Fruit fly (Drosophila melanogaster): ENCODE measurements around the gene CG18063.
A peak's percentile ranks its signal among the peaks of the same experiment; 100 is the strongest.

Gene CG18063

dm6 chr2L:15912008-15912900 lies 45.4 kb upstream of the CG18063 start:
- TF ChIP-seq ovo (GFP tag; optimal IDR thresholded peaks at IDR 0.05) (no peak), CG33017 (tag; optimal IDR thresholded peaks at IDR 0.05) (peak; percentile 93), bab1 (GFP tag; optimal IDR thresholded peaks at IDR 0.05) (peak; percentile 93), CG12768 (GFP tag; optimal IDR thresholded peaks at IDR 0.05) (peak; percentile 90), CG11617 (GFP tag; optimal IDR thresholded peaks at IDR 0.05) (peak; percentile 92), CG1620 (GFP tag; optimal IDR thresholded peaks at IDR 0.05) (peak; percentile 32), toe (GFP tag; optimal IDR thresholded peaks at IDR 0.05) (peak; percentile 65), cnc (optimal IDR thresholded peaks at IDR 0.05) (no peak), tj (GFP tag; optimal IDR thresholded peaks at IDR 0.05) (peak; percentile 91), kay (GFP tag; ENCODE audit: borderline replicate concordance) (peak; percentile 98), CG14711 (tag; optimal IDR thresholded peaks at IDR 0.05) (peak; percentile 88), Hr96 (GFP tag; optimal IDR thresholded peaks at IDR 0.05) (peak; percentile 38), Clk (GFP tag; optimal IDR thresholded peaks at IDR 0.05) (peak; percentile 69), cic (GFP tag; optimal IDR thresholded peaks at IDR 0.05) (peak; percentile 38), CG7101 (tag; optimal IDR thresholded peaks at IDR 0.05) (peak; percentile 93), pad (GFP tag; optimal IDR thresholded peaks at IDR 0.05) (peak; percentile 77), CG5204 (GFP tag; optimal IDR thresholded peaks at IDR 0.05) (peak; percentile 76), CG7045 (GFP tag; optimal IDR thresholded peaks at IDR 0.05) (peak; percentile 91), Crg-1 (GFP tag; optimal IDR thresholded peaks at IDR 0.05) (peak; percentile 84), Mnt (GFP tag; optimal IDR thresholded peaks at IDR 0.05) (peak; percentile 33)

dm6 chr2L:15912901-15913673 lies 44.6 kb upstream of the CG18063 start:
- TF ChIP-seq cnc (optimal IDR thresholded peaks at IDR 0.05) (no peak), pad (GFP tag; optimal IDR thresholded peaks at IDR 0.05) (peak; percentile 71), toe (GFP tag; optimal IDR thresholded peaks at IDR 0.05) (peak; percentile 39), CG33017 (tag; optimal IDR thresholded peaks at IDR 0.05) (peak; percentile 51), cic (GFP tag; optimal IDR thresholded peaks at IDR 0.05) (peak; percentile 90), bab1 (GFP tag; optimal IDR thresholded peaks at IDR 0.05) (no peak), kay (GFP tag; ENCODE audit: borderline replicate concordance) (peak; percentile 77), Crg-1 (GFP tag; optimal IDR thresholded peaks at IDR 0.05) (no peak), CG7101 (tag; optimal IDR thresholded peaks at IDR 0.05) (peak; percentile 49), Mnt (GFP tag; optimal IDR thresholded peaks at IDR 0.05) (peak; percentile 93), Hr96 (GFP tag; optimal IDR thresholded peaks at IDR 0.05) (no peak), ovo (GFP tag; optimal IDR thresholded peaks at IDR 0.05) (peak; percentile 99), CG1620 (GFP tag; optimal IDR thresholded peaks at IDR 0.05) (no peak), Clk (GFP tag; optimal IDR thresholded peaks at IDR 0.05) (no peak), tj (GFP tag; optimal IDR thresholded peaks at IDR 0.05) (no peak), CG14711 (tag; optimal IDR thresholded peaks at IDR 0.05) (peak; percentile 57), CG11617 (GFP tag; optimal IDR thresholded peaks at IDR 0.05) (peak; percentile 63), CG5204 (GFP tag; optimal IDR thresholded peaks at IDR 0.05) (no peak), CG7045 (GFP tag; optimal IDR thresholded peaks at IDR 0.05) (peak; percentile 43), CG12768 (GFP tag; optimal IDR thresholded peaks at IDR 0.05) (no peak)

DNA sequence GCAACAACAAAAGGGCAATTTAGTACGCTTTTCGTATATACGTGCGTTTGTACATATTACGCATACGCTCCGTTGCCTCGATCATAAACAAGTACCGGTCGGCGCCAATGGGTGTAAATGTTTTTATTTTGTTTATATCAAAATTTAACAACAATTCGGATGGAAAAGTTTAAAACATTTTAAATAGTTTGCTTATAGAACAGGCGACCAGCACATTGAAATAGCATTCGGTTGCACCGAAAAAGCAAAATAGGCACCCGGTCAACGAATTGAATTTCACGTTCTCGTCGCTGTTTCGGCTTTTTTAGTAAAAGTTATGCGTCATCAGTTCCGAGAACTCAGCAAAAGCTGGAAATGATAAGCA lies 44.0 kb upstream of the CG18063 start:
- TF ChIP-seq bab1 (GFP tag; optimal IDR thresholded peaks at IDR 0.05) (peak; percentile 36), ovo (GFP tag; optimal IDR thresholded peaks at IDR 0.05) (no peak), cic (GFP tag; optimal IDR thresholded peaks at IDR 0.05) (peak; percentile 14), Clk (GFP tag; optimal IDR thresholded peaks at IDR 0.05) (no peak), CG12768 (GFP tag; optimal IDR thresholded peaks at IDR 0.05) (no peak), CG11617 (GFP tag; optimal IDR thresholded peaks at IDR 0.05) (no peak), tj (GFP tag; optimal IDR thresholded peaks at IDR 0.05) (peak; percentile 83)

DNA sequence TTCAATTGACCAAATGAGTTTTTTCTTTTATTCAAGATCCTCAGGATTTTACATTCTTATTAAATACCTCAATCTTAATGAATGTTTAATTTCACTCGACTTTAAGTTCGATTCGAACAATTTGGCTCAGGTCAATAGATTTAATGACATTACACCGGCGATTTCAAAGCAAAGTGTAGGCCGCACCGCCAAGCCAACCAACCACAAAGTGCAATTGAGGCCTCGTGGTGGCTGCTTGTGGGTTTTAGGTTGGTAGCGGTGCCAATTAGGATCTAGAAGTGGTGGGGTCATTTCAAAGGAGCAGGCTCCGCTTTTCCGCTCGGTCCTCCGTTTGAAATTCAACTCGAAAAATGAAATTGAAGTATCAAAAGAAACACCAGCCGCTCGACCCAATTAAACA lies 41.1 kb upstream of the CG18063 start, which contains the start of gene CG13244:
Gene CG13244 (plus strand): TSS at position 301 of the 400 bp plus-strand sequence.
- TF ChIP-seq bab1 (GFP tag; optimal IDR thresholded peaks at IDR 0.05), result no peak
- no peak for TF ChIP-seq cnc (optimal IDR thresholded peaks at IDR 0.05)
- TF ChIP-seq CG12768 (GFP tag; optimal IDR thresholded peaks at IDR 0.05), result no peak
- TF ChIP-seq pad (GFP tag; optimal IDR thresholded peaks at IDR 0.05), result no peak
- TF ChIP-seq CG5204 (GFP tag; optimal IDR thresholded peaks at IDR 0.05), result no peak
- no peak for TF ChIP-seq ovo (GFP tag; optimal IDR thresholded peaks at IDR 0.05)
- TF ChIP-seq CG1620 (GFP tag; optimal IDR thresholded peaks at IDR 0.05), result no peak
- TF ChIP-seq kay (GFP tag; ENCODE audit: borderline replicate concordance), result no peak
- TF ChIP-seq CG11617 (GFP tag; optimal IDR thresholded peaks at IDR 0.05), result no peak
- TF ChIP-seq tj (GFP tag; optimal IDR thresholded peaks at IDR 0.05), result no peak
- TF ChIP-seq CG7045 (GFP tag; optimal IDR thresholded peaks at IDR 0.05), result no peak
- TF ChIP-seq CG7101 (tag; optimal IDR thresholded peaks at IDR 0.05), result no peak
- no peak for TF ChIP-seq Crg-1 (GFP tag; optimal IDR thresholded peaks at IDR 0.05)
- TF ChIP-seq Clk (GFP tag; optimal IDR thresholded peaks at IDR 0.05), result no peak
- TF ChIP-seq toe (GFP tag; optimal IDR thresholded peaks at IDR 0.05), result no peak
- TF ChIP-seq CG33017 (tag; optimal IDR thresholded peaks at IDR 0.05), result no peak
- TF ChIP-seq Hr96 (GFP tag; optimal IDR thresholded peaks at IDR 0.05), result no peak

DNA sequence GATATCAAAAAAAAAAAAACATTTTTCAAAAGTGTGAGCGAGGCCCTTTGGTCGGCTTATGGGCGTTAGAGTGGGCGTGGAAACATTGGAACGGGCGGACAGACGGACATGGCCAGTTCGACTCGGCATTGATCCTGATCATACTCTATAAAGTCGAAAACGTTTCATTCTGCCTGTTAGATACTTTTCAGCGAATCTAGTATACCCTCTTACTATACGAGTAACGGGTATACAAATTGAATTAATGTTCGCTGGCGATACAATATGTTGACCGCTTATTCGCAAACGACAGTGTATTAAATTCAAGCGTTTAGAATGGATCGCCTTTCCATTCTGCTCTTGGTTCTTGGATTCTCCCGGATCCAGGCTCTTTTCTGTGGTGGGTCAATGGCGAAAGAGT lies 34.6 kb upstream of the CG18063 start, which contains the start of gene CG4793:
Gene CG4793 (plus strand): TSS at position 301 of the 400 bp plus-strand sequence.
- TF ChIP-seq ovo (GFP tag; optimal IDR thresholded peaks at IDR 0.05) (no peak), CG5204 (GFP tag; optimal IDR thresholded peaks at IDR 0.05) (no peak), kay (GFP tag; ENCODE audit: borderline replicate concordance) (no peak), CG12768 (GFP tag; optimal IDR thresholded peaks at IDR 0.05) (no peak), CG11617 (GFP tag; optimal IDR thresholded peaks at IDR 0.05) (no peak)
